Worm (Caenorhabditis elegans): Measurements from ENCODE around the gene Y69A2AR.46.

The Y69A2AR.46 gene

DNA sequence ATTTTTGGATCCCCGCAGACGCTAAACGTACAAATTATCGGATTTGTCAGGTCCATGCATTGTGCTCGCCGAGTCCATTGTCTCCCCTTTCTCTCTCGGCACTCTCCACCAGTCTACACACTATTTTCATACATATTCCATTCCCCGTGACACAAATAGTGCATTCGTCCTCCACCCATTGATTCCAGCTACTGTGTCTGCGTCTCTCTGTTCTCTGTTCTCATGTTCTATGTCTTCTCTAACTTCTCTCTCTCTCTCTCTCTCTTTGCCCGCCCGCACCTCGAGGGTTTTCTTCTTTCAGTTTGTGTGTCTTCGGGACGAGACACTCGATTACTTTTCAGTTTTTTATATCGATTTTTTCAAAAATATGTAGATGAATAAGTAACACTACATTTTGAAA lies 38.2 kb downstream of the Y69A2AR.46 start:
- no peak for TF ChIP-seq gei-8 (GFP tag; optimal IDR thresholded peaks at IDR 0.05)
- no peak for TF ChIP-seq F44E2.7 (GFP tag; IDR thresholded peaks at IDR 0.05)
- TF ChIP-seq sdz-12 (GFP tag; optimal IDR thresholded peaks at IDR 0.05): no peak
- no peak for TF ChIP-seq nhr-237 (tag; optimal IDR thresholded peaks at IDR 0.05)
- peak; percentile 85 for TF ChIP-seq mep-1 (tag; optimal IDR thresholded peaks at IDR 0.05)
- TF ChIP-seq rbr-2 (tag; optimal IDR thresholded peaks at IDR 0.05): peak; percentile 67
- TF ChIP-seq zfp-3 (GFP tag; conservative IDR thresholded peaks at IDR 0.05): no peak
- peak; percentile 68 for TF ChIP-seq nhr-11 (tag; optimal IDR thresholded peaks at IDR 0.05)
- peak; percentile 23; the same call in 1 of the 2 replicates for TF ChIP-seq lin-29 (GFP tag; IDR thresholded peaks at IDR 0.05)
- no peak for TF ChIP-seq ceh-44 (GFP tag; IDR thresholded peaks at IDR 0.05)
- no peak for TF ChIP-seq lin-15B (tag; optimal IDR thresholded peaks at IDR 0.05)
- TF ChIP-seq attf-4 (tag; optimal IDR thresholded peaks at IDR 0.05): no peak
- TF ChIP-seq duxl-1 (tag; optimal IDR thresholded peaks at IDR 0.05; ENCODE audit: poor library complexity): peak; percentile 42
- peak in 1 of 2 experiments; percentile 8 for TF ChIP-seq ZK546.5 (tag; optimal IDR thresholded peaks at IDR 0.05)
- TF ChIP-seq zfp-2 (tag; optimal IDR thresholded peaks at IDR 0.05): no peak
- no peak for TF ChIP-seq ctbp-1 (GFP tag; IDR thresholded peaks at IDR 0.05)
- peak; percentile 58 to 88 for TF ChIP-seq lsy-2 (tag; optimal IDR thresholded peaks at IDR 0.05)
- TF ChIP-seq ama-1 (optimal IDR thresholded peaks at IDR 0.05): peak; percentile 80
- no peak for TF ChIP-seq Y105C5A.15 (GFP tag; IDR thresholded peaks at IDR 0.05)
- no peak for TF ChIP-seq Y48G9A.11 (GFP tag; IDR thresholded peaks at IDR 0.05)
- no peak for TF ChIP-seq snpc-1.2 (GFP tag; IDR thresholded peaks at IDR 0.05)
- peak; percentile 93 for TF ChIP-seq hlh-11 (tag; optimal IDR thresholded peaks at IDR 0.05)
- TF ChIP-seq lir-3 (tag; optimal IDR thresholded peaks at IDR 0.05): no peak
- peak; percentile 54 for TF ChIP-seq lin-38 (GFP tag; IDR thresholded peaks at IDR 0.05)
- TF ChIP-seq F10B5.3 (tag; optimal IDR thresholded peaks at IDR 0.05): no peak
- peak in 1 of 2 experiments; percentile 77 for TF ChIP-seq hif-1 (tag; optimal IDR thresholded peaks at IDR 0.05)
- TF ChIP-seq ceh-20 (GFP tag; IDR thresholded peaks at IDR 0.05): peak; percentile 53; the same call in 1 of the 2 replicates
- no peak for TF ChIP-seq lim-7 (GFP tag; IDR thresholded peaks at IDR 0.05)
- no peak for TF ChIP-seq fos-1 (tag; optimal IDR thresholded peaks at IDR 0.05)
- peak; percentile 31 for TF ChIP-seq F37D6.2 (tag; optimal IDR thresholded peaks at IDR 0.05)
- TF ChIP-seq F26F4.8 (GFP tag; conservative IDR thresholded peaks at IDR 0.05): no peak
- TF ChIP-seq zip-2 (tag; optimal IDR thresholded peaks at IDR 0.05): no peak
- no peak for TF ChIP-seq spr-3 (GFP tag; optimal IDR thresholded peaks at IDR 0.05)
- TF ChIP-seq lin-13 (GFP tag; optimal IDR thresholded peaks at IDR 0.05): peak; percentile 69
- TF ChIP-seq mdt-29 (GFP tag; IDR thresholded peaks at IDR 0.05): no peak
- no peak for TF ChIP-seq nhr-76 (tag; optimal IDR thresholded peaks at IDR 0.05)
- peak; percentile 78 for TF ChIP-seq nhr-28 (tag; optimal IDR thresholded peaks at IDR 0.05)
- peak; percentile 49 for TF ChIP-seq fkh-10 (GFP tag; optimal IDR thresholded peaks at IDR 0.05)
- no peak for TF ChIP-seq tag-97 (GFP tag; IDR thresholded peaks at IDR 0.05)
- TF ChIP-seq Y5F2A.4 (GFP tag; optimal IDR thresholded peaks at IDR 0.05): no peak
- no peak for TF ChIP-seq tra-1 (GFP tag; IDR thresholded peaks at IDR 0.05)
- no peak for TF ChIP-seq zip-11 (GFP tag; IDR thresholded peaks at IDR 0.05)
- TF ChIP-seq nhr-41 (GFP tag; IDR thresholded peaks at IDR 0.05): no peak
- TF ChIP-seq ces-1 (GFP tag; optimal IDR thresholded peaks at IDR 0.05): no peak
- peak; percentile 55 for TF ChIP-seq mxl-3 (GFP tag; optimal IDR thresholded peaks at IDR 0.05)
- no peak for TF ChIP-seq unc-130 (GFP tag; optimal IDR thresholded peaks at IDR 0.05)
- TF ChIP-seq pha-4 (GFP tag; IDR thresholded peaks at IDR 0.05): no peak
- TF ChIP-seq pha-4 (tag; optimal IDR thresholded peaks at IDR 0.05): peak; percentile 76
- TF ChIP-seq set-16 (GFP tag; IDR thresholded peaks at IDR 0.05): peak; percentile 40; the same call in 1 of the 2 replicates
- TF ChIP-seq ZK337.2 (GFP tag; IDR thresholded peaks at IDR 0.05): no peak
- no peak for TF ChIP-seq egl-27 (tag; optimal IDR thresholded peaks at IDR 0.05)
- peak; percentile 91 for TF ChIP-seq dve-1 (tag; optimal IDR thresholded peaks at IDR 0.05; ENCODE audit: insufficient read depth)
